Fruit fly (Drosophila melanogaster) whole organism, embryonic: ENCODE results near the gene CG3009.

Experiments
- B-H2 ChIP-seq: fragments of 200-800 bp; sonication (Bioruptor generic); optimal IDR thresholded peaks from 2 replicates; lab custom pipeline; 2018; ENCODE audit warnings: missing biosample characterization, mild to moderate bottlenecking, missing genetic modification characterization
- CG10267 ChIP-seq: fragments of 200-800 bp; sonication (Bioruptor generic); optimal IDR thresholded peaks from 2 replicates; lab custom pipeline; 2018; ENCODE audit warnings: missing biosample characterization, mild to moderate bottlenecking, missing genetic modification characterization, moderate library complexity
- CG12391 ChIP-seq: fragments of 200-800 bp; sonication (Bioruptor generic); optimal IDR thresholded peaks from 3 replicates; lab custom pipeline; 2018; ENCODE audit warnings: missing biosample characterization, mild to moderate bottlenecking, missing genetic modification characterization, moderate library complexity
- CG13296 ChIP-seq: fragments of 200-800 bp; sonication (Bioruptor generic); optimal IDR thresholded peaks from 3 replicates; lab custom pipeline; 2018; ENCODE audit warnings: missing biosample characterization, mild to moderate bottlenecking, missing genetic modification characterization
- CG13775 ChIP-seq: fragments of 200-800 bp; sonication (Bioruptor generic); optimal IDR thresholded peaks from 3 replicates; lab custom pipeline; 2017; ENCODE audit warnings: missing biosample characterization, mild to moderate bottlenecking, missing genetic modification characterization
- CG16813 ChIP-seq: fragments of 200-800 bp; sonication (Bioruptor generic); IDR thresholded peaks from 3 replicates; pipeline ENCODE4 v1.3.6; 2022; ENCODE audit warnings: missing biosample characterization, missing genetic modification characterization; ENCODE audit not compliant: partially characterized antibody
- CG16863 ChIP-seq: fragments of 200-800 bp; sonication (Bioruptor generic); optimal IDR thresholded peaks from 3 replicates; lab custom pipeline; 2016; ENCODE audit warnings: missing biosample characterization, missing genetic modification characterization
- CG17186 ChIP-seq: fragments of 200-800 bp; sonication (Bioruptor generic); optimal IDR thresholded peaks from 3 replicates; lab custom pipeline; 2017; ENCODE audit warnings: missing biosample characterization, missing genetic modification reagents, missing genetic modification characterization
- CG17385 ChIP-seq: fragments of 200-800 bp; sonication (Bioruptor generic); optimal IDR thresholded peaks from 3 replicates; lab custom pipeline; 2018; ENCODE audit warnings: missing biosample characterization, mild to moderate bottlenecking, missing genetic modification characterization
- CG17829 ChIP-seq: fragments of 200-800 bp; optimal IDR thresholded peaks from 2 replicates; lab custom pipeline; 2019; ENCODE audit warnings: missing biosample characterization, mild to moderate bottlenecking, missing genetic modification characterization, moderate library complexity
- CG2120 ChIP-seq: fragments of 200-800 bp; sonication (Bioruptor generic); optimal IDR thresholded peaks from 3 replicates; lab custom pipeline; 2016; ENCODE audit warnings: missing biosample characterization, missing genetic modification characterization
- CG30020 ChIP-seq: fragments of 200-800 bp; optimal IDR thresholded peaks from 2 replicates; lab custom pipeline; 2019; ENCODE audit warnings: missing biosample characterization, mild to moderate bottlenecking, missing genetic modification characterization, moderate library complexity
- CG3163 ChIP-seq: fragments of 200-800 bp; sonication (Bioruptor generic); optimal IDR thresholded peaks from 3 replicates; lab custom pipeline; 2016; ENCODE audit warnings: missing biosample characterization, missing genetic modification characterization
- CG34422 ChIP-seq: fragments of 200-800 bp; sonication (Bioruptor generic); IDR thresholded peaks from 3 replicates; pipeline ENCODE4 v1.3.6; 2022; ENCODE audit warnings: missing biosample characterization, missing genetic modification characterization
- CG3995 ChIP-seq: fragments of 200-800 bp; sonication (Bioruptor generic); optimal IDR thresholded peaks from 3 replicates; lab custom pipeline; 2016; ENCODE audit warnings: missing biosample characterization, missing genetic modification characterization
- CG7963 ChIP-seq: fragments of 200-800 bp; sonication (Bioruptor generic); IDR thresholded peaks from 3 replicates; pipeline ENCODE4 v1.3.6; 2022; ENCODE audit warnings: missing biosample characterization, missing genetic modification characterization; ENCODE audit not compliant: partially characterized antibody
- CG7987 ChIP-seq: fragments of 200-800 bp; sonication (Bioruptor generic); optimal IDR thresholded peaks from 2 replicates; lab custom pipeline; 2018; ENCODE audit warnings: missing biosample characterization, mild to moderate bottlenecking, missing genetic modification characterization, moderate library complexity
- CG8924 ChIP-seq: fragments of 200-800 bp; optimal IDR thresholded peaks from 3 replicates; lab custom pipeline; 2019; ENCODE audit warnings: missing biosample characterization, mild to moderate bottlenecking, missing genetic modification characterization, moderate library complexity
- CTCF ChIP-seq: fragments of 200-800 bp; sonication (Bioruptor generic); optimal IDR thresholded peaks from 2 replicates; lab custom pipeline; 2017; ENCODE audit warnings: missing biosample characterization, mild to moderate bottlenecking, missing genetic modification characterization, moderate library complexity
- Dbx ChIP-seq: fragments of 200-800 bp; sonication (Bioruptor generic); IDR thresholded peaks from 3 replicates; pipeline ENCODE4 v1.3.6; 2022; ENCODE audit warnings: missing biosample characterization, missing genetic modification characterization
- Dek ChIP-seq: fragments of 200-800 bp; sonication (Bioruptor generic); optimal IDR thresholded peaks from 3 replicates; lab custom pipeline; 2019; ENCODE audit warnings: missing biosample characterization, mild to moderate bottlenecking, missing genetic modification characterization, moderate library complexity
- Dfd ChIP-seq, 2 experiments: fragments of >200 bp; optimal IDR thresholded peaks; 2 replicates each; lab custom pipeline; 2017; ENCODE audit warnings: missing biosample characterization in 2 of 2, missing genetic modification characterization in 2 of 2
- Doc3 ChIP-seq: fragments of 200-800 bp; sonication (Bioruptor generic); IDR thresholded peaks from 3 replicates; pipeline ENCODE4 v1.3.6; 2022; ENCODE audit warnings: missing biosample characterization, missing genetic modification characterization; ENCODE audit not compliant: partially characterized antibody
- ERR ChIP-seq: fragments of 200-800 bp; sonication (Bioruptor generic); optimal IDR thresholded peaks from 2 replicates; lab custom pipeline; 2016; ENCODE audit warnings: missing biosample characterization, missing genetic modification characterization
- Fer3 ChIP-seq: fragments of 200-800 bp; sonication (Bioruptor generic); optimal IDR thresholded peaks from 2 replicates; lab custom pipeline; 2018; ENCODE audit warnings: missing biosample characterization, mild to moderate bottlenecking, missing genetic modification characterization, moderate library complexity
- HLH4C ChIP-seq: fragments of 200-800 bp; sonication (Bioruptor generic); IDR thresholded peaks from 3 replicates; pipeline ENCODE4 v1.3.6; 2022; ENCODE audit warnings: missing biosample characterization, missing genetic modification characterization; ENCODE audit not compliant: partially characterized antibody
- Hr3 ChIP-seq: fragments of 200-800 bp; sonication (Bioruptor generic); optimal IDR thresholded peaks from 3 replicates; lab custom pipeline; 2016; ENCODE audit warnings: missing biosample characterization, missing genetic modification characterization
- Jarid2 ChIP-seq: fragments of 200-800 bp; sonication (Bioruptor generic); optimal IDR thresholded peaks from 3 replicates; lab custom pipeline; 2017; ENCODE audit warnings: mild to moderate bottlenecking, missing biosample characterization, missing genetic modification reagents, missing genetic modification characterization
- Lim3 ChIP-seq: fragments of 200-800 bp; sonication (Bioruptor generic); IDR thresholded peaks from 2 replicates; pipeline ENCODE4 v1.3.6; 2022; ENCODE audit warnings: missing biosample characterization, missing genetic modification characterization
- MBD-R2 ChIP-seq: fragments of 200-800 bp; sonication (Bioruptor generic); IDR thresholded peaks from 2 replicates; pipeline ENCODE4 v1.3.6; 2022; ENCODE audit warnings: missing biosample characterization, missing genetic modification characterization
- Optix ChIP-seq: fragments of 200-800 bp; sonication (Bioruptor generic); IDR thresholded peaks from 3 replicates; pipeline ENCODE4 v1.3.6; 2022; ENCODE audit warnings: missing biosample characterization, missing genetic modification characterization
- PHDP ChIP-seq: fragments of 200-800 bp; sonication (Bioruptor generic); optimal IDR thresholded peaks from 3 replicates; lab custom pipeline; 2018; ENCODE audit warnings: missing biosample characterization, mild to moderate bottlenecking, missing genetic modification characterization, moderate library complexity
- amos ChIP-seq: fragments of 200-800 bp; sonication (Bioruptor generic); IDR thresholded peaks from 2 replicates; pipeline ENCODE4 v1.3.6; 2022; ENCODE audit warnings: missing biosample characterization, missing genetic modification characterization; ENCODE audit not compliant: partially characterized antibody
- ash1 ChIP-seq: fragments of 200-800 bp; sonication (Bioruptor generic); optimal IDR thresholded peaks from 2 replicates; lab custom pipeline; 2018; ENCODE audit warnings: missing biosample characterization, mild to moderate bottlenecking, missing genetic modification characterization
- dm ChIP-seq: fragments of 200-800 bp; sonication (Bioruptor generic); optimal IDR thresholded peaks from 3 replicates; lab custom pipeline; 2016; ENCODE audit warnings: missing biosample characterization, missing genetic modification characterization
- h ChIP-seq: fragments of >200 bp; optimal IDR thresholded peaks from 2 replicates; lab custom pipeline; 2017
- inv ChIP-seq: fragments of 200-800 bp; sonication (Bioruptor generic); IDR thresholded peaks from 2 replicates; pipeline ENCODE4 v1.3.6; 2022; ENCODE audit warnings: missing biosample characterization, missing genetic modification characterization; ENCODE audit not compliant: partially characterized antibody
- lbe ChIP-seq: fragments of 200-800 bp; sonication (Bioruptor generic); optimal IDR thresholded peaks from 2 replicates; lab custom pipeline; 2016; ENCODE audit warnings: missing biosample characterization, mild to moderate bottlenecking, missing genetic modification characterization
- nerfin-2 ChIP-seq: fragments of 200-800 bp; sonication (Bioruptor generic); IDR thresholded peaks from 2 replicates; pipeline ENCODE4 v1.3.6; 2022; ENCODE audit warnings: missing biosample characterization, missing genetic modification characterization; ENCODE audit not compliant: partially characterized antibody
- oc ChIP-seq: fragments of 200-800 bp; sonication (Bioruptor generic); optimal IDR thresholded peaks from 2 replicates; lab custom pipeline; 2018; ENCODE audit warnings: missing biosample characterization, mild to moderate bottlenecking, missing genetic modification characterization, moderate library complexity
- onecut ChIP-seq: fragments of 200-800 bp; sonication (Bioruptor generic); IDR thresholded peaks from 2 replicates; pipeline ENCODE4 v1.3.6; 2022; ENCODE audit warnings: missing biosample characterization, missing genetic modification characterization
- sens ChIP-seq: fragments of 200-800 bp; sonication (Bioruptor generic); peaks from one replicate; lab custom pipeline; 2016; ENCODE audit warnings: missing biosample characterization, missing genetic modification characterization
- shn ChIP-seq: fragments of 200-800 bp; sonication (Bioruptor generic); optimal IDR thresholded peaks from 3 replicates; lab custom pipeline; 2016; ENCODE audit warnings: missing biosample characterization, missing genetic modification characterization
- sima ChIP-seq: fragments of 200-800 bp; sonication (Bioruptor generic); optimal IDR thresholded peaks from 2 replicates; lab custom pipeline; 2016; ENCODE audit warnings: missing biosample characterization, missing genetic modification characterization
- sob ChIP-seq: fragments of 200-800 bp; sonication (Bioruptor generic); IDR thresholded peaks from 2 replicates; pipeline ENCODE4 v1.3.6; 2022; ENCODE audit warnings: missing biosample characterization, missing genetic modification characterization
- sug ChIP-seq: fragments of 200-800 bp; optimal IDR thresholded peaks from 2 replicates; lab custom pipeline; 2019; ENCODE audit warnings: missing biosample characterization, mild to moderate bottlenecking, missing genetic modification characterization, moderate library complexity
- tin ChIP-seq: fragments of 200-800 bp; sonication (Bioruptor generic); optimal IDR thresholded peaks from 3 replicates; lab custom pipeline; 2016; ENCODE audit warnings: missing biosample characterization, missing genetic modification characterization
- toy ChIP-seq: fragments of 200-800 bp; sonication (Bioruptor generic); IDR thresholded peaks from 2 replicates; pipeline ENCODE4 v1.3.6; 2022; ENCODE audit warnings: missing biosample characterization, missing genetic modification characterization
- tup ChIP-seq: fragments of 200-800 bp; sonication (Bioruptor generic); optimal IDR thresholded peaks from 2 replicates; lab custom pipeline; 2016; ENCODE audit warnings: missing biosample characterization, mild to moderate bottlenecking, missing genetic modification characterization, moderate library complexity
- usp ChIP-seq: fragments of >200 bp; optimal IDR thresholded peaks from 2 replicates; lab custom pipeline; 2017; ENCODE audit warnings: missing biosample characterization, missing genetic modification characterization

CG3009 gene

DNA sequence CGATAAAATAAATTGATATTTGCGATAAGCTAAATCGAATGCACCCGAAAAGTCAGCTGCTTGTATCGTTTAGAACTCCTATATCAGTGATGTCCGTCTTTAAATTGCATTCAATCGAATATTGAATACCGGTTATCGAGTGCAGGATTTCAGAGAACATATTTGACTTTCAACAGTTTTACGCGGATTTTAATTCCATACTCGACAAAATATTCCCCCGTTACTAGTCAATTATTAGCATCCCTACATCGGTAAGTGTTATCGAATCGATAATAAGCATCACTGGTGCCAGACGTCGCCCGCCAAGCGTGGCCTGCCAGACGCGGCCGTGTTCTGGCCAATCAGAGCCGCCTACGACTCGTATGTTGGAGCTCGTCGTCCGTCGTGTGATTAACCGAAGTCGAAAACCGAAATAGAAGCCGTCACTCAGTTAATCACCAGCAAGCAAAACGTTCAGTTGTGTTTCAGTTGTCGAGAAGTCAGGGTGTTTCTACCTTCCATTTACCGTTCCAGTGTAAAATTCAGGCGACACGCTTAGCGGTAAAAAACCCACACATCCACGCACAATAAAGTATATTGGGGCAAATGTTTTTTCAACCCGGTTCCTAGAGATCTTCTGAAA lies 21.4 kb upstream of the CG3009 start, which contains the start of gene ctp (continued):
- no peak for TF ChIP-seq toy (GFP tag; lab: Robert Waterston, UW)
- TF ChIP-seq HLH4C (GFP tag; lab: Robert Waterston, UW), result peak; percentile 83
- peak; percentile 58 for TF ChIP-seq sug (tag; lab: Kevin White, UChicago)
- peak; percentile 4 for TF ChIP-seq CG16863
- TF ChIP-seq CG34422, result peak; percentile 67; the same call in 1 of the 3 replicates
- peak; percentile 12 for TF ChIP-seq ash1 (GFP tag; lab: Kevin White, UChicago)
- peak; percentile 91 for TF ChIP-seq sens (GFP tag; lab: Kevin White, UChicago)
- peak; percentile 76 for TF ChIP-seq CG16813
- TF ChIP-seq Jarid2 (GFP tag; lab: Kevin White, UChicago), result peak; percentile 97
- TF ChIP-seq CG30020 (tag; lab: Kevin White, UChicago), result peak; percentile 3
- TF ChIP-seq lbe (GFP tag; lab: Kevin White, UChicago), result peak; percentile 21
- no peak for TF ChIP-seq Dfd (GFP tag; optimal IDR thresholded peaks at IDR 0.05; lab: Kevin White, UChicago)
- peak; percentile 8 for TF ChIP-seq dm (GFP tag; lab: Kevin White, UChicago)
- TF ChIP-seq CG10267 (tag; lab: Kevin White, UChicago), result peak; percentile 8
- peak; percentile 44 for TF ChIP-seq PHDP (tag; lab: Kevin White, UChicago)
- peak; percentile 43; the same call in 1 of the 2 replicates for TF ChIP-seq inv (GFP tag; lab: Robert Waterston, UW)
- peak; percentile 56 for TF ChIP-seq CG17829
- peak; percentile 41 for TF ChIP-seq CG17385
- TF ChIP-seq CG2120 (GFP tag; lab: Kevin White, UChicago), result peak; percentile 80
- no peak for TF ChIP-seq Dek (tag; lab: Kevin White, UChicago)
- TF ChIP-seq CG3995 (GFP tag; lab: Kevin White, UChicago), result peak; percentile 68
- TF ChIP-seq CG17186, result peak; percentile 16
- TF ChIP-seq usp, result no peak
- TF ChIP-seq Optix, result no peak
- TF ChIP-seq sima, result no peak
- TF ChIP-seq CG12391 (tag; lab: Kevin White, UChicago), result peak; percentile 54
- no peak for TF ChIP-seq h (lab: Kevin White, UChicago)
- TF ChIP-seq tup (GFP tag; lab: Kevin White, UChicago), result no peak
- peak; percentile 66; the same call in 1 of the 3 replicates for TF ChIP-seq Dbx
- TF ChIP-seq Hr3 (GFP tag; lab: Kevin White, UChicago), result peak; percentile 35
- TF ChIP-seq nerfin-2, result peak; percentile 72
- TF ChIP-seq tin (GFP tag; lab: Kevin White, UChicago), result peak; percentile 14
- peak; percentile 37; the same call in 1 of the 2 replicates for TF ChIP-seq MBD-R2 (GFP tag; lab: Robert Waterston, UW)
- 0 out of 2 replicates have a peak, but pooled peaks have one; percentile 27 for TF ChIP-seq sob (GFP tag; lab: Robert Waterston, UW)
- TF ChIP-seq CTCF (GFP tag; lab: Kevin White, UChicago), result no peak
- peak; percentile 34 for TF ChIP-seq CG3163 (GFP tag; lab: Kevin White, UChicago)
- TF ChIP-seq oc (tag; lab: Kevin White, UChicago), result peak; percentile 27
- TF ChIP-seq Fer3, result peak; percentile 4
- peak; percentile 56 for TF ChIP-seq B-H2 (GFP tag; lab: Kevin White, UChicago)
- peak; percentile 52 for TF ChIP-seq shn (GFP tag; lab: Kevin White, UChicago)
- peak; percentile 34 for TF ChIP-seq ERR (GFP tag; lab: Kevin White, UChicago)
- peak; percentile 50 for TF ChIP-seq CG8924
- TF ChIP-seq CG13296 (GFP tag; lab: Kevin White, UChicago), result peak; percentile 54
- peak; percentile 40 for TF ChIP-seq amos (GFP tag; lab: Robert Waterston, UW)
- peak; percentile 64; the same call in 2 of the 3 replicates for TF ChIP-seq CG7963 (GFP tag; lab: Robert Waterston, UW)
- TF ChIP-seq onecut (GFP tag; lab: Robert Waterston, UW), result peak; percentile 63
- peak; percentile 44 for TF ChIP-seq CG7987 (GFP tag; lab: Kevin White, UChicago)
- peak; percentile 44 for TF ChIP-seq CG13775 (GFP tag; lab: Kevin White, UChicago)
- no peak for TF ChIP-seq Lim3
- TF ChIP-seq Doc3, result peak; percentile 65; the same call in 2 of the 3 replicates
